Worm (Caenorhabditis elegans) whole organism, L2 larva: ENCODE measurements around the gene W02H3.1.

ENCODE experiments used
- F13H6.1 ChIP-seq: sonication (generic microtip); optimal IDR thresholded peaks from 2 replicates; lab custom pipeline; 2016; ENCODE audit warnings: missing genetic modification characterization, missing compliant biosample characterization
- R02D3.7 ChIP-seq: fragments of 150-350 bp; optimal IDR thresholded peaks from 2 replicates; lab custom pipeline; 2014; ENCODE audit warnings: missing biosample characterization, missing genetic modification characterization
- alr-1 ChIP-seq: fragments of 150-350 bp; optimal IDR thresholded peaks from 2 replicates; lab custom pipeline; 2014; ENCODE audit warnings: missing biosample characterization, missing genetic modification characterization
- aly-2 ChIP-seq: fragments of 150-350 bp; optimal IDR thresholded peaks from 2 replicates; lab custom pipeline; 2014; ENCODE audit warnings: missing biosample characterization, missing genetic modification characterization
- ama-1 ChIP-seq: fragments of 150-350 bp; optimal IDR thresholded peaks from 2 replicates; lab custom pipeline; 2018; ENCODE audit warnings: inconsistent platforms
- ceh-16 ChIP-seq: fragments of 150-350 bp; optimal IDR thresholded peaks from 2 replicates; lab custom pipeline; 2014; ENCODE audit warnings: missing biosample characterization, missing genetic modification characterization
- ceh-82 ChIP-seq: fragments of 150-350 bp; optimal IDR thresholded peaks from 2 replicates; lab custom pipeline; 2014; ENCODE audit warnings: missing biosample characterization, missing genetic modification characterization
- crh-2 ChIP-seq: sonication (generic microtip); optimal IDR thresholded peaks from 2 replicates; lab custom pipeline; 2017; ENCODE audit warnings: missing biosample characterization, missing genetic modification characterization
- dmd-4 ChIP-seq: sonication (generic microtip); optimal IDR thresholded peaks from 2 replicates; lab custom pipeline; 2017; ENCODE audit warnings: missing biosample characterization, missing genetic modification characterization
- elt-1 ChIP-seq: fragments of 150-350 bp; optimal IDR thresholded peaks from 2 replicates; lab custom pipeline; 2014; ENCODE audit warnings: missing biosample characterization, missing genetic modification characterization
- elt-3 ChIP-seq: sonication (generic microtip); optimal IDR thresholded peaks from 2 replicates; lab custom pipeline; 2017; ENCODE audit warnings: missing biosample characterization, missing genetic modification characterization
- fos-1 ChIP-seq: fragments of 150-350 bp; optimal IDR thresholded peaks from 2 replicates; lab custom pipeline; 2014; ENCODE audit warnings: missing biosample characterization, missing genetic modification characterization
- gmeb-1 ChIP-seq: fragments of 150-350 bp; optimal IDR thresholded peaks from 2 replicates; lab custom pipeline; 2014; ENCODE audit warnings: missing biosample characterization, missing genetic modification characterization
- lin-11 ChIP-seq: fragments of 150-350 bp; sonication (generic microtip); optimal IDR thresholded peaks from 2 replicates; lab custom pipeline; 2014; ENCODE audit warnings: missing biosample characterization, missing genetic modification characterization, inconsistent platforms, mixed read lengths
- lin-13 ChIP-seq: fragments of 150-350 bp; optimal IDR thresholded peaks from 2 replicates; lab custom pipeline; 2014; ENCODE audit warnings: missing biosample characterization, missing genetic modification reagents, missing genetic modification characterization
- lin-39 ChIP-seq: fragments of 150-350 bp; optimal IDR thresholded peaks from 2 replicates; lab custom pipeline; 2014; ENCODE audit warnings: missing biosample characterization, missing genetic modification reagents, missing genetic modification characterization
- mab-5 ChIP-seq: fragments of 150-350 bp; optimal IDR thresholded peaks from 2 replicates; lab custom pipeline; 2014; ENCODE audit warnings: missing biosample characterization, missing genetic modification characterization
- mbf-1 ChIP-seq: sonication (generic microtip); optimal IDR thresholded peaks from 2 replicates; lab custom pipeline; 2017; ENCODE audit warnings: missing biosample characterization, missing genetic modification characterization
- mdl-1 ChIP-seq, 2 experiments: fragments of 150-350 bp in 1 of 2; sonication (generic microtip) in 1 of 2; optimal IDR thresholded peaks; 2 replicates each; lab custom pipeline; 2017; ENCODE audit warnings: missing biosample characterization in 2 of 2, missing genetic modification characterization in 2 of 2
- nhr-10 ChIP-seq: sonication (generic microtip); optimal IDR thresholded peaks from 2 replicates; lab custom pipeline; 2017; ENCODE audit warnings: missing biosample characterization, missing genetic modification characterization
- nhr-11 ChIP-seq: fragments of 150-350 bp; optimal IDR thresholded peaks from 2 replicates; lab custom pipeline; 2014; ENCODE audit warnings: missing biosample characterization, missing genetic modification characterization
- nhr-12 ChIP-seq: fragments of 150-350 bp; optimal IDR thresholded peaks from 2 replicates; lab custom pipeline; 2014; ENCODE audit warnings: missing biosample characterization, missing genetic modification characterization
- nhr-129 ChIP-seq: fragments of 150-350 bp; optimal IDR thresholded peaks from 2 replicates; lab custom pipeline; 2014; ENCODE audit warnings: missing biosample characterization, missing genetic modification characterization
- nhr-21 ChIP-seq: fragments of 150-350 bp; optimal IDR thresholded peaks from 2 replicates; lab custom pipeline; 2014; ENCODE audit warnings: missing biosample characterization, missing genetic modification characterization
- nhr-23 ChIP-seq: fragments of 150-350 bp; optimal IDR thresholded peaks from 2 replicates; lab custom pipeline; 2014; ENCODE audit warnings: missing biosample characterization, missing genetic modification reagents, missing genetic modification characterization
- nhr-237 ChIP-seq: fragments of 150-350 bp; optimal IDR thresholded peaks from 2 replicates; lab custom pipeline; 2014; ENCODE audit warnings: missing biosample characterization, missing genetic modification characterization
- nhr-25 ChIP-seq: fragments of 150-350 bp; sonication (generic microtip); optimal IDR thresholded peaks from 3 replicates; lab custom pipeline; 2014; ENCODE audit warnings: missing biosample characterization, missing genetic modification characterization
- nhr-77 ChIP-seq: fragments of 150-350 bp; optimal IDR thresholded peaks from 2 replicates; lab custom pipeline; 2014; ENCODE audit warnings: missing biosample characterization, missing genetic modification characterization
- peb-1 ChIP-seq: fragments of 150-350 bp; optimal IDR thresholded peaks from 2 replicates; lab custom pipeline; 2014; ENCODE audit warnings: missing biosample characterization, missing genetic modification characterization
- skn-1 ChIP-seq: sonication (generic microtip); optimal IDR thresholded peaks from 2 replicates; lab custom pipeline; 2017; ENCODE audit warnings: missing biosample characterization, missing genetic modification characterization
- sma-3 ChIP-seq: sonication (generic microtip); optimal IDR thresholded peaks from 2 replicates; lab custom pipeline; 2016; ENCODE audit warnings: missing genetic modification reagents, missing genetic modification characterization, missing compliant biosample characterization
- sma-9 ChIP-seq, 2 experiments: fragments of 150-350 bp in 1 of 2; sonication (generic microtip) in 1 of 2; optimal IDR thresholded peaks; 2 replicates each; lab custom pipeline; 2014 to 2016; ENCODE audit warnings: missing genetic modification characterization in 2 of 2, mild to moderate bottlenecking in 1 of 2, missing biosample characterization in 1 of 2, missing compliant biosample characterization in 1 of 2, missing genetic modification reagents in 1 of 2, moderate library complexity in 1 of 2
- snpc-4 ChIP-seq: fragments of 150-350 bp; optimal IDR thresholded peaks from 2 replicates; lab custom pipeline; 2014; ENCODE audit warnings: missing biosample characterization, missing genetic modification characterization
- unc-39 ChIP-seq: fragments of 150-350 bp; optimal IDR thresholded peaks from 2 replicates; lab custom pipeline; 2014; ENCODE audit warnings: missing biosample characterization, missing genetic modification characterization
- ztf-1 ChIP-seq: fragments of 200-800 bp; sonication (Bioruptor generic); conservative IDR thresholded peaks from 2 replicates; pipeline ENCODE4 v1.3.6; 2022; ENCODE audit warnings: missing genetic modification characterization, missing compliant biosample characterization
- ztf-11 ChIP-seq: sonication (generic microtip); optimal IDR thresholded peaks from 2 replicates; lab custom pipeline; 2017; ENCODE audit warnings: missing biosample characterization, missing genetic modification characterization
- ztf-4 ChIP-seq: fragments of 150-350 bp; optimal IDR thresholded peaks from 2 replicates; lab custom pipeline; 2014; ENCODE audit warnings: missing biosample characterization, missing genetic modification characterization

W02H3.1 gene

ce11 chrX:11114420-11114819, 9.2 kb upstream of the W02H3.1 start:
- TF ChIP-seq skn-1 (tag; lab: Kevin White, UChicago) (no peak), nhr-11 (tag; lab: Kevin White, UChicago) (no peak)

- TF ChIP-seq F13H6.1 (tag; lab: Kevin White, UChicago) (no peak), snpc-4 (tag; lab: Kevin White, UChicago) (no peak), lin-11 (tag; lab: Kevin White, UChicago) (no peak), ztf-1 (GFP tag; lab: Robert Waterston, UW) (no peak), lin-13 (no peak), mbf-1 (no peak), ztf-4 (no peak), nhr-25 (no peak), aly-2 (tag; lab: Kevin White, UChicago) (no peak), skn-1 (tag; lab: Kevin White, UChicago) (no peak), gmeb-1 (tag; lab: Kevin White, UChicago) (no peak), crh-2 (tag; lab: Kevin White, UChicago) (no peak), fos-1 (tag; lab: Kevin White, UChicago) (no peak), R02D3.7 (tag; lab: Kevin White, UChicago) (no peak), mdl-1 (tag; optimal IDR thresholded peaks at IDR 0.05; lab: Kevin White, UChicago) (no peak), nhr-23 (tag; lab: Kevin White, UChicago) (no peak)
Observed at ce11 chrX:11109200-11109599, 3.9 kb upstream of the W02H3.1 start, which contains the start of gene grd-1. Gene grd-1, plus strand, starts transcription at chrX:11109440.

ce11 chrX:11107076-11107475, 1.8 kb upstream of the W02H3.1 start, which contains the start of gene clc-17:
Gene clc-17, plus strand, starts transcription at chrX:11107376.
- TF ChIP-seq nhr-21 (no peak), elt-1 (tag; lab: Kevin White, UChicago) (no peak), dmd-4 (tag; lab: Kevin White, UChicago) (no peak), ceh-16 (tag; lab: Kevin White, UChicago) (no peak), nhr-77 (tag; lab: Kevin White, UChicago) (no peak), nhr-12 (tag; lab: Kevin White, UChicago) (no peak), ztf-11 (tag; lab: Kevin White, UChicago) (no peak), sma-3 (GFP tag; lab: Kevin White, UChicago) (no peak), elt-3 (tag; lab: Kevin White, UChicago) (no peak), mab-5 (tag; lab: Kevin White, UChicago) (no peak), lin-11 (tag; lab: Kevin White, UChicago) (no peak), fos-1 (tag; lab: Kevin White, UChicago) (no peak), aly-2 (tag; lab: Kevin White, UChicago) (no peak), ztf-4 (no peak), nhr-237 (tag; lab: Kevin White, UChicago) (no peak), ztf-1 (GFP tag; lab: Robert Waterston, UW) (no peak), ceh-82 (no peak)

ce11 chrX:11103173-11103572, 2.1 kb downstream of the W02H3.1 start:
- TF ChIP-seq lin-11 (tag; lab: Kevin White, UChicago) = no peak
- TF ChIP-seq nhr-23 (tag; lab: Kevin White, UChicago) = no peak
- no peak for TF ChIP-seq elt-1 (tag; lab: Kevin White, UChicago)
- no peak for TF ChIP-seq snpc-4 (tag; lab: Kevin White, UChicago)
- TF ChIP-seq nhr-129 (tag; lab: Kevin White, UChicago) = no peak
- TF ChIP-seq fos-1 (tag; lab: Kevin White, UChicago) = no peak
- TF ChIP-seq mdl-1 (tag; optimal IDR thresholded peaks at IDR 0.05; lab: Kevin White, UChicago) = no peak
- TF ChIP-seq nhr-10 = no peak
- TF ChIP-seq nhr-21 = no peak
- TF ChIP-seq ztf-4 = no peak
- TF ChIP-seq dmd-4 (tag; lab: Kevin White, UChicago) = no peak
- no peak for TF ChIP-seq unc-39
- no peak for TF ChIP-seq ama-1 (lab: Kevin White, UChicago)
- TF ChIP-seq peb-1 (tag; lab: Kevin White, UChicago) = no peak
- TF ChIP-seq lin-39 (tag; lab: Kevin White, UChicago) = no peak
- TF ChIP-seq sma-9 (GFP tag; optimal IDR thresholded peaks at IDR 0.05; lab: Kevin White, UChicago) = no peak
- TF ChIP-seq sma-9 (tag; optimal IDR thresholded peaks at IDR 0.05; lab: Kevin White, UChicago) = no peak
- no peak for TF ChIP-seq alr-1 (tag; lab: Kevin White, UChicago)
- no peak for TF ChIP-seq nhr-12 (tag; lab: Kevin White, UChicago)
